Worm (Caenorhabditis elegans) whole organism, late embryonic: ENCODE measurements around the gene C35A5.10.

Source experiments
- F13H6.1 ChIP-seq: sonication (generic microtip); optimal IDR thresholded peaks from 2 replicates; lab custom pipeline; 2016; ENCODE audit warnings: missing genetic modification characterization, missing compliant biosample characterization
- T23F11.4 ChIP-seq: fragments of 200-800 bp; sonication (Bioruptor generic); optimal IDR thresholded peaks from 2 replicates; lab custom pipeline; 2018; ENCODE audit warnings: mild to moderate bottlenecking, missing genetic modification characterization, missing compliant biosample characterization
- Y22D7AL.16 ChIP-seq: sonication (generic microtip); optimal IDR thresholded peaks from 2 replicates; lab custom pipeline; 2016; ENCODE audit warnings: missing genetic modification characterization, missing compliant biosample characterization
- ceh-24 ChIP-seq: sonication (generic microtip); optimal IDR thresholded peaks from 2 replicates; lab custom pipeline; 2016; ENCODE audit warnings: mild to moderate bottlenecking, missing genetic modification characterization, missing compliant biosample characterization
- ceh-31 ChIP-seq: sonication (generic microtip); optimal IDR thresholded peaks from 2 replicates; lab custom pipeline; 2016; ENCODE audit warnings: missing genetic modification characterization, missing compliant biosample characterization
- ceh-34 ChIP-seq: sonication (generic microtip); optimal IDR thresholded peaks from 2 replicates; lab custom pipeline; 2016; ENCODE audit warnings: mild to moderate bottlenecking, missing genetic modification characterization, missing compliant biosample characterization
- ceh-45 ChIP-seq: fragments of 200-800 bp; sonication (Bioruptor generic); IDR thresholded peaks from 2 replicates; pipeline ENCODE4 v1.3.6; 2022; ENCODE audit warnings: missing genetic modification reagents, missing genetic modification characterization, missing compliant biosample characterization
- ceh-48 ChIP-seq: sonication (generic microtip); optimal IDR thresholded peaks from 2 replicates; lab custom pipeline; 2016; ENCODE audit warnings: missing genetic modification characterization, inconsistent platforms, missing compliant biosample characterization
- ceh-9 ChIP-seq: sonication (generic microtip); optimal IDR thresholded peaks from 2 replicates; lab custom pipeline; 2016; ENCODE audit warnings: mild to moderate bottlenecking, missing genetic modification characterization, inconsistent platforms, missing compliant biosample characterization
- dmd-4 ChIP-seq: sonication (generic microtip); optimal IDR thresholded peaks from 2 replicates; lab custom pipeline; 2016; ENCODE audit warnings: borderline replicate concordance, missing genetic modification characterization, missing compliant biosample characterization
- dve-1 ChIP-seq: sonication (generic microtip); optimal IDR thresholded peaks from 2 replicates; lab custom pipeline; 2017; ENCODE audit warnings: antibody characterized with exemption, mild to moderate bottlenecking, missing genetic modification characterization, missing compliant biosample characterization
- elt-2 ChIP-seq: sonication (generic microtip); optimal IDR thresholded peaks from 2 replicates; lab custom pipeline; 2016; ENCODE audit warnings: missing genetic modification reagents, missing genetic modification characterization, missing compliant biosample characterization
- elt-4 ChIP-seq: sonication (generic microtip); optimal IDR thresholded peaks from 2 replicates; lab custom pipeline; 2016; ENCODE audit warnings: missing genetic modification characterization, missing compliant biosample characterization
- ets-4 ChIP-seq: sonication (generic microtip); optimal IDR thresholded peaks from 2 replicates; lab custom pipeline; 2016; ENCODE audit warnings: missing genetic modification characterization, missing compliant biosample characterization
- fax-1 ChIP-seq: sonication (generic microtip); optimal IDR thresholded peaks from 2 replicates; lab custom pipeline; 2016; ENCODE audit warnings: missing genotype, missing genetic modification characterization, missing compliant biosample characterization
- fkh-10 ChIP-seq: fragments of 150-350 bp; optimal IDR thresholded peaks from 2 replicates; lab custom pipeline; 2014; ENCODE audit warnings: missing biosample characterization, missing genetic modification reagents, missing genetic modification characterization
- fkh-6 ChIP-seq: sonication (generic microtip); optimal IDR thresholded peaks from 2 replicates; lab custom pipeline; 2016; ENCODE audit warnings: missing genetic modification characterization, missing compliant biosample characterization
- gmeb-2 ChIP-seq: sonication (generic microtip); optimal IDR thresholded peaks from 2 replicates; lab custom pipeline; 2016; ENCODE audit warnings: missing genetic modification characterization, inconsistent platforms, missing compliant biosample characterization
- hlh-15 ChIP-seq: sonication (generic microtip); optimal IDR thresholded peaks from 2 replicates; lab custom pipeline; 2016; ENCODE audit warnings: missing genetic modification characterization, missing compliant biosample characterization
- hlh-30 ChIP-seq: sonication (generic microtip); optimal IDR thresholded peaks from 2 replicates; lab custom pipeline; 2017; ENCODE audit warnings: antibody characterized with exemption, missing genetic modification characterization, missing compliant biosample characterization; ENCODE audit not compliant: insufficient read depth
- hlh-6 ChIP-seq: sonication (generic microtip); optimal IDR thresholded peaks from 2 replicates; lab custom pipeline; 2016; ENCODE audit warnings: missing genotype, missing genetic modification characterization, missing compliant biosample characterization
- lin-11 ChIP-seq: fragments of 200-800 bp; sonication (Bioruptor generic); optimal IDR thresholded peaks from 2 replicates; lab custom pipeline; 2018; ENCODE audit warnings: mild to moderate bottlenecking, missing genetic modification characterization, missing compliant biosample characterization
- mec-3 ChIP-seq: sonication (generic microtip); optimal IDR thresholded peaks from 2 replicates; lab custom pipeline; 2016; ENCODE audit warnings: borderline replicate concordance, missing genetic modification characterization, missing compliant biosample characterization
- nhr-11 ChIP-seq: fragments of 150-350 bp; optimal IDR thresholded peaks from 2 replicates; lab custom pipeline; 2014; ENCODE audit warnings: missing biosample characterization, missing genetic modification characterization
- nhr-232 ChIP-seq: sonication (generic microtip); optimal IDR thresholded peaks from 2 replicates; lab custom pipeline; 2016; ENCODE audit warnings: missing genetic modification characterization, missing compliant biosample characterization
- npax-4 ChIP-seq: sonication (generic microtip); optimal IDR thresholded peaks from 2 replicates; lab custom pipeline; 2016; ENCODE audit warnings: missing genetic modification characterization, missing compliant biosample characterization
- pat-9 ChIP-seq: fragments of 200-800 bp; sonication (Bioruptor generic); optimal IDR thresholded peaks from 2 replicates; lab custom pipeline; 2018; ENCODE audit warnings: mild to moderate bottlenecking, missing genetic modification characterization, moderate library complexity, missing compliant biosample characterization
- pha-2 ChIP-seq: sonication (generic microtip); optimal IDR thresholded peaks from 2 replicates; lab custom pipeline; 2017; ENCODE audit warnings: mild to moderate bottlenecking, missing genetic modification characterization, missing compliant biosample characterization
- pha-4 ChIP-seq: fragments of 150-350 bp; optimal IDR thresholded peaks from 2 replicates; lab custom pipeline; 2018; ENCODE audit warnings: missing biosample characterization, missing genetic modification reagents, missing genetic modification characterization
- pqm-1 ChIP-seq: sonication (generic microtip); optimal IDR thresholded peaks from 2 replicates; lab custom pipeline; 2016; ENCODE audit warnings: missing genetic modification characterization, missing compliant biosample characterization
- pros-1 ChIP-seq: fragments of 150-350 bp; optimal IDR thresholded peaks from 2 replicates; lab custom pipeline; 2014; ENCODE audit warnings: missing biosample characterization, missing genetic modification reagents, missing genetic modification characterization
- rnt-1 ChIP-seq: sonication (generic microtip); optimal IDR thresholded peaks from 2 replicates; lab custom pipeline; 2016; ENCODE audit warnings: missing genetic modification characterization, missing compliant biosample characterization
- sdc-2 ChIP-seq: sonication (generic microtip); optimal IDR thresholded peaks from 2 replicates; lab custom pipeline; 2016; ENCODE audit warnings: missing genotype, missing genetic modification characterization, missing compliant biosample characterization
- sox-4 ChIP-seq: sonication (generic microtip); optimal IDR thresholded peaks from 2 replicates; lab custom pipeline; 2017; ENCODE audit warnings: mild to moderate bottlenecking, missing genetic modification characterization, inconsistent platforms, missing compliant biosample characterization
- tbx-2 ChIP-seq: sonication (generic microtip); optimal IDR thresholded peaks from 2 replicates; lab custom pipeline; 2016; ENCODE audit warnings: missing genetic modification characterization, missing compliant biosample characterization
- tbx-7 ChIP-seq: sonication (generic microtip); optimal IDR thresholded peaks from 2 replicates; lab custom pipeline; 2016; ENCODE audit warnings: missing genotype, missing genetic modification characterization, missing compliant biosample characterization
- unc-3 ChIP-seq, 2 experiments: fragments of 200-800 bp in 1 of 2; sonication (Bioruptor generic) in 1 of 2; sonication (generic microtip) in 1 of 2; conservative IDR thresholded peaks in 1 of 2; optimal IDR thresholded peaks in 1 of 2; 2 replicates each; pipeline versions ENCODE4 v1.3.6 to Lab custom; 2016 to 2022; ENCODE audit warnings: missing compliant biosample characterization in 2 of 2, missing genetic modification characterization in 2 of 2, missing genetic modification reagents in 1 of 2
- unc-42 ChIP-seq: sonication (generic microtip); optimal IDR thresholded peaks from 2 replicates; lab custom pipeline; 2016; ENCODE audit warnings: missing genotype, missing genetic modification characterization, missing compliant biosample characterization

C35A5.10 gene

ce11 chrV:10536808-10537207 is 32.8 kb downstream of the C35A5.10 start (continued):
- TF ChIP-seq ets-4 (no peak), mec-3 (no peak), T23F11.4 (no peak), fkh-6 (tag; lab: Kevin White, UChicago) (no peak), pha-2 (tag; lab: Kevin White, UChicago) (no peak), dmd-4 (no peak), elt-4 (no peak), hlh-15 (tag; lab: Kevin White, UChicago) (no peak), lin-11 (tag; lab: Kevin White, UChicago) (no peak), ceh-48 (peak; percentile 50), tbx-2 (tag; lab: Kevin White, UChicago) (peak; percentile 67), unc-3 (GFP tag; conservative IDR thresholded peaks at IDR 0.05; lab: Robert Waterston, UW) (no peak), unc-3 (tag; optimal IDR thresholded peaks at IDR 0.05; lab: Kevin White, UChicago) (no peak), unc-42 (tag; lab: Kevin White, UChicago) (peak; percentile 91), npax-4 (tag; lab: Kevin White, UChicago) (no peak), hlh-6 (tag; lab: Kevin White, UChicago) (no peak), tbx-7 (tag; lab: Kevin White, UChicago) (no peak), pha-4 (tag; lab: Kevin White, UChicago) (no peak), Y22D7AL.16 (no peak), rnt-1 (tag; lab: Kevin White, UChicago) (peak; percentile 63), F13H6.1 (tag; lab: Kevin White, UChicago) (no peak), dve-1 (tag; lab: Kevin White, UChicago) (peak; percentile 35), nhr-11 (tag; lab: Kevin White, UChicago) (no peak), fkh-10 (GFP tag; lab: Kevin White, UChicago) (no peak), pat-9 (tag; lab: Kevin White, UChicago) (no peak), ceh-34 (tag; lab: Kevin White, UChicago) (peak; percentile 34), sox-4 (tag; lab: Kevin White, UChicago) (no peak), elt-2 (tag; lab: Kevin White, UChicago) (peak; percentile 37), ceh-9 (no peak)

- TF ChIP-seq fkh-6 (tag; lab: Kevin White, UChicago) (no peak), pqm-1 (tag; lab: Kevin White, UChicago) (no peak), ceh-24 (no peak)
Observed at ce11 chrV:10539114-10539513, 35.1 kb downstream of the C35A5.10 start, which contains the start of gene F25D1.8. TSS of gene F25D1.8 (plus strand) at chrV:10539414.

- TF ChIP-seq elt-4 (no peak), fkh-6 (tag; lab: Kevin White, UChicago) (no peak), Y22D7AL.16 (no peak)
Observed at ce11 chrV:10540024-10540423, 36.0 kb downstream of the C35A5.10 start, which contains the start of gene degt-1. TSS of gene degt-1 (plus strand) at chrV:10540324.

- TF ChIP-seq sdc-2 (tag; lab: Kevin White, UChicago) (no peak), fax-1 (tag; lab: Kevin White, UChicago) (no peak), gmeb-2 (tag; lab: Kevin White, UChicago) (no peak), hlh-15 (tag; lab: Kevin White, UChicago) (no peak), lin-11 (tag; lab: Kevin White, UChicago) (no peak), hlh-30 (tag; lab: Kevin White, UChicago) (no peak), pros-1 (tag; lab: Kevin White, UChicago) (no peak), sox-4 (tag; lab: Kevin White, UChicago) (no peak), elt-2 (tag; lab: Kevin White, UChicago) (no peak), ceh-45 (GFP tag; lab: Robert Waterston, UW) (no peak), pqm-1 (tag; lab: Kevin White, UChicago) (no peak), nhr-11 (tag; lab: Kevin White, UChicago) (no peak), ceh-31 (tag; lab: Kevin White, UChicago) (no peak), nhr-232 (tag; lab: Kevin White, UChicago) (no peak)
- TF ChIP-seq, all 69 proteins: peak for 0
Observed at ce11 chrV:10546749-10547148, 42.8 kb downstream of the C35A5.10 start, which contains the start of gene F25D1.5. TSS of gene F25D1.5 (minus strand) at chrV:10546783.
